Fruit fly (Drosophila melanogaster) whole organism, embryonic: Measurements from ENCODE around the gene CG17959.

Experiments used
- ATbp ChIP-seq: fragments of 200-800 bp; sonication (Bioruptor generic); optimal IDR thresholded peaks from 2 replicates; lab custom pipeline; 2017; ENCODE audit warnings: missing biosample characterization, mild to moderate bottlenecking, missing genetic modification characterization, missing genetic modification reagents
- CG11456 ChIP-seq: fragments of 200-800 bp; sonication (Bioruptor generic); IDR thresholded peaks from 3 replicates; pipeline ENCODE4 v1.3.6; 2022; ENCODE audit warnings: missing biosample characterization, missing genetic modification characterization
- CG11504 ChIP-seq: fragments of 200-800 bp; sonication (Bioruptor generic); optimal IDR thresholded peaks from 3 replicates; lab custom pipeline; 2019; ENCODE audit warnings: missing biosample characterization, mild to moderate bottlenecking, missing genetic modification characterization, moderate library complexity
- CG11695 ChIP-seq: fragments of 200-800 bp; sonication (Bioruptor generic); IDR thresholded peaks from 3 replicates; pipeline ENCODE4 v1.3.6; 2022; ENCODE audit warnings: missing biosample characterization, missing genetic modification characterization
- CG11723 ChIP-seq: fragments of 200-800 bp; sonication (Bioruptor generic); optimal IDR thresholded peaks from 2 replicates; lab custom pipeline; 2017; ENCODE audit warnings: missing biosample characterization, mild to moderate bottlenecking, missing genetic modification characterization
- CG12071 ChIP-seq: fragments of 200-800 bp; sonication (Bioruptor generic); optimal IDR thresholded peaks from 3 replicates; lab custom pipeline; 2018; ENCODE audit warnings: missing biosample characterization, mild to moderate bottlenecking, missing genetic modification characterization
- CG14014 ChIP-seq: fragments of 200-800 bp; sonication (Bioruptor generic); IDR thresholded peaks from 2 replicates; pipeline ENCODE4 v1.3.6; 2022; ENCODE audit warnings: missing biosample characterization, missing genetic modification characterization
- CG15269 ChIP-seq: fragments of 200-800 bp; sonication (Bioruptor generic); optimal IDR thresholded peaks from 2 replicates; lab custom pipeline; 2018; ENCODE audit warnings: missing biosample characterization, mild to moderate bottlenecking, missing genetic modification characterization, moderate library complexity
- CG15514 ChIP-seq: fragments of 200-800 bp; sonication (Bioruptor generic); optimal IDR thresholded peaks from 3 replicates; lab custom pipeline; 2017; ENCODE audit warnings: missing biosample characterization, missing genetic modification characterization, mild to moderate bottlenecking, moderate library complexity, missing genetic modification reagents
- CG16863 ChIP-seq: fragments of 200-800 bp; sonication (Bioruptor generic); optimal IDR thresholded peaks from 3 replicates; lab custom pipeline; 2016; ENCODE audit warnings: missing biosample characterization, missing genetic modification characterization
- CG17186 ChIP-seq: fragments of 200-800 bp; sonication (Bioruptor generic); optimal IDR thresholded peaks from 3 replicates; lab custom pipeline; 2017; ENCODE audit warnings: missing biosample characterization, missing genetic modification reagents, missing genetic modification characterization
- CG17359 ChIP-seq: fragments of 200-800 bp; sonication (Bioruptor generic); optimal IDR thresholded peaks from 3 replicates; lab custom pipeline; 2018; ENCODE audit warnings: missing biosample characterization, mild to moderate bottlenecking, missing genetic modification characterization, moderate library complexity
- CG17361 ChIP-seq: fragments of 200-800 bp; sonication (Bioruptor generic); IDR thresholded peaks from 3 replicates; pipeline ENCODE4 v1.3.6; 2022; ENCODE audit warnings: missing biosample characterization, missing genetic modification characterization
- CG17385 ChIP-seq: fragments of 200-800 bp; sonication (Bioruptor generic); optimal IDR thresholded peaks from 3 replicates; lab custom pipeline; 2018; ENCODE audit warnings: missing biosample characterization, mild to moderate bottlenecking, missing genetic modification characterization
- CG18764 ChIP-seq: fragments of 200-800 bp; sonication (Bioruptor generic); optimal IDR thresholded peaks from 3 replicates; lab custom pipeline; 2016; ENCODE audit warnings: missing biosample characterization, missing genetic modification characterization
- CG31224 ChIP-seq: fragments of 200-800 bp; sonication (Bioruptor generic); IDR thresholded peaks from 2 replicates; pipeline ENCODE4 v1.3.6; 2022; ENCODE audit warnings: missing biosample characterization, missing genetic modification characterization
- CG32767 ChIP-seq: fragments of 200-800 bp; sonication (Bioruptor generic); IDR thresholded peaks from 2 replicates; pipeline ENCODE4 v1.3.6; 2022; ENCODE audit warnings: missing biosample characterization, missing genetic modification characterization
- CG3407 ChIP-seq: fragments of 200-800 bp; sonication (Bioruptor generic); optimal IDR thresholded peaks from 2 replicates; lab custom pipeline; 2018; ENCODE audit warnings: missing biosample characterization, mild to moderate bottlenecking, missing genetic modification characterization
- CG34224 ChIP-seq: fragments of 200-800 bp; sonication (Bioruptor generic); IDR thresholded peaks from 3 replicates; pipeline ENCODE4 v1.3.6; 2022; ENCODE audit warnings: missing biosample characterization, missing genetic modification characterization; ENCODE audit not compliant: partially characterized antibody
- CG4854 ChIP-seq: fragments of 200-800 bp; sonication (Bioruptor generic); optimal IDR thresholded peaks from 2 replicates; lab custom pipeline; 2016; ENCODE audit warnings: missing biosample characterization, missing genetic modification characterization, inconsistent platforms
- CG5953 ChIP-seq: fragments of 200-800 bp; sonication (Bioruptor generic); IDR thresholded peaks from 2 replicates; pipeline ENCODE4 v1.3.6; 2022; ENCODE audit warnings: missing biosample characterization, missing genetic modification characterization
- CG6272 ChIP-seq: fragments of 200-800 bp; sonication (Bioruptor generic); IDR thresholded peaks from 2 replicates; pipeline ENCODE4 v1.3.6; 2022; ENCODE audit warnings: missing biosample characterization, missing genetic modification characterization
- Chrac-16 ChIP-seq: fragments of 200-800 bp; sonication (Bioruptor generic); optimal IDR thresholded peaks from 3 replicates; lab custom pipeline; 2016; ENCODE audit warnings: missing biosample characterization, missing genetic modification characterization
- CoRest ChIP-seq: fragments of 200-800 bp; sonication (Bioruptor generic); optimal IDR thresholded peaks from 3 replicates; lab custom pipeline; 2018; ENCODE audit warnings: missing biosample characterization, mild to moderate bottlenecking, missing genetic modification characterization, moderate library complexity
- Dad ChIP-seq: fragments of 200-800 bp; sonication (Bioruptor generic); optimal IDR thresholded peaks from 3 replicates; lab custom pipeline; 2016; ENCODE audit warnings: missing biosample characterization, missing genetic modification characterization
- Dip3 ChIP-seq: fragments of 200-800 bp; sonication (Bioruptor generic); optimal IDR thresholded peaks from 3 replicates; lab custom pipeline; 2016; ENCODE audit warnings: missing biosample characterization, missing genetic modification characterization
- Hey ChIP-seq: fragments of 200-800 bp; sonication (Bioruptor generic); optimal IDR thresholded peaks from 3 replicates; lab custom pipeline; 2018; ENCODE audit warnings: missing biosample characterization, mild to moderate bottlenecking, missing genetic modification characterization
- MBD-R2 ChIP-seq: fragments of 200-800 bp; sonication (Bioruptor generic); IDR thresholded peaks from 2 replicates; pipeline ENCODE4 v1.3.6; 2022; ENCODE audit warnings: missing biosample characterization, missing genetic modification characterization
- Mad ChIP-seq: fragments of 200-800 bp; sonication (Bioruptor generic); optimal IDR thresholded peaks from 2 replicates; lab custom pipeline; 2016; ENCODE audit warnings: missing biosample characterization, missing genetic modification characterization
- Med ChIP-seq: fragments of 200-800 bp; sonication (Bioruptor generic); peaks from one replicate; lab custom pipeline; 2016; ENCODE audit warnings: missing biosample characterization, missing genetic modification characterization, mild to moderate bottlenecking, inconsistent platforms, moderate library complexity
- Oli ChIP-seq: fragments of 200-800 bp; sonication (Bioruptor generic); optimal IDR thresholded peaks from 2 replicates; lab custom pipeline; 2018; ENCODE audit warnings: missing biosample characterization, mild to moderate bottlenecking, missing genetic modification characterization, moderate library complexity
- Six4 ChIP-seq: fragments of 200-800 bp; sonication (Bioruptor generic); optimal IDR thresholded peaks from 2 replicates; lab custom pipeline; 2016; ENCODE audit warnings: missing biosample characterization, missing genetic modification characterization
- Taf1 ChIP-seq: fragments of 200-800 bp; sonication (Bioruptor generic); IDR thresholded peaks from 2 replicates; pipeline ENCODE4 v1.3.6; 2022; ENCODE audit warnings: missing biosample characterization, missing genetic modification characterization
- bigmax ChIP-seq: fragments of 200-800 bp; sonication (Bioruptor generic); optimal IDR thresholded peaks from 2 replicates; lab custom pipeline; 2018; ENCODE audit warnings: missing biosample characterization, mild to moderate bottlenecking, missing genetic modification characterization
- chif ChIP-seq, 2 experiments: fragments of 200-800 bp; sonication (Bioruptor generic); optimal IDR thresholded peaks; 3 replicates each; lab custom pipeline; 2016; ENCODE audit warnings: missing biosample characterization in 2 of 2, missing genetic modification characterization in 2 of 2
- dmrt99B ChIP-seq: fragments of 200-800 bp; sonication (Bioruptor generic); optimal IDR thresholded peaks from 2 replicates; lab custom pipeline; 2018; ENCODE audit warnings: missing biosample characterization, mild to moderate bottlenecking, missing genetic modification characterization, moderate library complexity
- ems ChIP-seq: fragments of 200-800 bp; sonication (Bioruptor generic); optimal IDR thresholded peaks from 3 replicates; lab custom pipeline; 2016; ENCODE audit warnings: missing biosample characterization, missing genetic modification characterization
- ewg ChIP-seq: fragments of 200-800 bp; sonication (Bioruptor generic); optimal IDR thresholded peaks from 3 replicates; lab custom pipeline; 2017; ENCODE audit warnings: mild to moderate bottlenecking, missing biosample characterization, missing genetic modification reagents, missing genetic modification characterization
- ftz-f1 ChIP-seq: fragments of 200-800 bp; sonication (Bioruptor generic); optimal IDR thresholded peaks from 2 replicates; lab custom pipeline; 2016; ENCODE audit warnings: missing biosample characterization, missing genetic modification characterization
- ham ChIP-seq: fragments of 200-800 bp; sonication (Bioruptor generic); IDR thresholded peaks from 2 replicates; pipeline ENCODE4 v1.3.6; 2022; ENCODE audit warnings: missing biosample characterization, missing genetic modification characterization
- hbn ChIP-seq: fragments of 200-800 bp; sonication (Bioruptor generic); IDR thresholded peaks from 2 replicates; pipeline ENCODE4 v1.3.6; 2022; ENCODE audit warnings: missing biosample characterization, missing genetic modification characterization; ENCODE audit not compliant: partially characterized antibody
- her ChIP-seq: fragments of 200-800 bp; sonication (Bioruptor generic); optimal IDR thresholded peaks from 2 replicates; lab custom pipeline; 2016; ENCODE audit warnings: missing biosample characterization, missing genetic modification characterization
- luna ChIP-seq: fragments of 200-800 bp; sonication (Bioruptor generic); optimal IDR thresholded peaks from 2 replicates; lab custom pipeline; 2016; ENCODE audit warnings: missing biosample characterization, missing genetic modification characterization
- maf-S ChIP-seq: fragments of 200-800 bp; sonication (Bioruptor generic); optimal IDR thresholded peaks from 2 replicates; lab custom pipeline; 2016; ENCODE audit warnings: missing biosample characterization, missing genetic modification characterization
- nom ChIP-seq: fragments of 200-800 bp; sonication (Bioruptor generic); optimal IDR thresholded peaks from 2 replicates; lab custom pipeline; 2017; ENCODE audit warnings: missing biosample characterization, missing genetic modification characterization, mild to moderate bottlenecking, moderate library complexity, missing genetic modification reagents
- otp ChIP-seq: fragments of 200-800 bp; sonication (Bioruptor generic); IDR thresholded peaks from 3 replicates; pipeline ENCODE4, ENCODE4 v1.3.6; 2022; ENCODE audit warnings: missing biosample characterization, missing genetic modification characterization
- psq ChIP-seq: fragments of 200-800 bp; sonication (Bioruptor generic); optimal IDR thresholded peaks from 2 replicates; lab custom pipeline; 2017; ENCODE audit warnings: missing biosample characterization, missing genetic modification characterization
- ranshi ChIP-seq: fragments of 200-800 bp; sonication (Bioruptor generic); IDR thresholded peaks from 2 replicates; pipeline ENCODE4 v1.3.6; 2022; ENCODE audit warnings: missing biosample characterization, missing genetic modification characterization
- row ChIP-seq: fragments of 200-800 bp; sonication (Bioruptor generic); IDR thresholded peaks from 3 replicates; pipeline ENCODE4 v1.3.6; 2022; ENCODE audit warnings: missing biosample characterization, missing genetic modification characterization
- tap ChIP-seq: fragments of 200-800 bp; optimal IDR thresholded peaks from 3 replicates; lab custom pipeline; 2019; ENCODE audit warnings: missing biosample characterization, mild to moderate bottlenecking, missing genetic modification characterization, moderate library complexity
- tna ChIP-seq: fragments of 200-800 bp; sonication (Bioruptor generic); IDR thresholded peaks from 2 replicates; pipeline ENCODE4 v1.3.6; 2022; ENCODE audit warnings: missing biosample characterization, missing genetic modification characterization; ENCODE audit not compliant: partially characterized antibody

Gene CG17959

dm6 chrX:2993098-2993773 is 46.3 kb downstream of the CG17959 start (continued):
- TF ChIP-seq tap (tag; lab: Kevin White, UChicago) (no peak), Oli (tag; lab: Kevin White, UChicago) (peak; percentile 48), ewg (GFP tag; lab: Kevin White, UChicago) (no peak), Taf1 (GFP tag; lab: Robert Waterston, UW) (no peak), CoRest (tag; lab: Kevin White, UChicago) (peak; percentile 61), ftz-f1 (no peak), CG4854 (GFP tag; lab: Kevin White, UChicago) (no peak), tna (GFP tag; lab: Robert Waterston, UW) (no peak), CG5953 (GFP tag; lab: Robert Waterston, UW) (no peak), Dip3 (GFP tag; lab: Kevin White, UChicago) (no peak), maf-S (GFP tag; lab: Kevin White, UChicago) (no peak), otp (GFP tag; lab: Robert Waterston, UW) (no peak), CG11695 (GFP tag; lab: Robert Waterston, UW) (no peak; the same call in 2 of the 3 replicates), row (GFP tag; lab: Robert Waterston, UW) (peak; percentile 40; the same call in 1 of the 3 replicates), CG11723 (no peak), her (GFP tag; lab: Kevin White, UChicago) (no peak), ems (GFP tag; lab: Kevin White, UChicago) (no peak), Chrac-16 (GFP tag; lab: Kevin White, UChicago) (no peak), CG12071 (no peak), CG16863 (GFP tag; lab: Kevin White, UChicago) (no peak), Mad (GFP tag; lab: Kevin White, UChicago) (no peak), Six4 (no peak), ATbp (GFP tag; lab: Kevin White, UChicago) (no peak), CG18764 (GFP tag; lab: Kevin White, UChicago) (no peak), hbn (GFP tag; lab: Robert Waterston, UW) (no peak), CG6272 (GFP tag; lab: Robert Waterston, UW) (no peak), Med (peak; percentile 72), CG15269 (tag; lab: Kevin White, UChicago) (peak; percentile 8), CG3407 (no peak), bigmax (GFP tag; lab: Kevin White, UChicago) (no peak), CG32767 (GFP tag; lab: Robert Waterston, UW) (no peak), psq (GFP tag; lab: Kevin White, UChicago) (no peak), CG34224 (GFP tag; lab: Robert Waterston, UW) (no peak), dmrt99B (tag; lab: Kevin White, UChicago) (peak; percentile 55), CG17385 (peak; percentile 4), chif (GFP tag; optimal IDR thresholded peaks at IDR 0.05; lab: Kevin White, UChicago) (no peak), CG17361 (GFP tag; lab: Robert Waterston, UW) (peak; percentile 49; the same call in 1 of the 3 replicates), CG14014 (GFP tag; lab: Robert Waterston, UW) (no peak), CG31224 (no peak), CG17186 (no peak), ham (GFP tag; lab: Robert Waterston, UW) (no peak), CG11504 (tag; lab: Kevin White, UChicago) (peak; percentile 55), Dad (GFP tag; lab: Kevin White, UChicago) (no peak), CG15514 (GFP tag; lab: Kevin White, UChicago) (no peak), nom (GFP tag; lab: Kevin White, UChicago) (no peak), MBD-R2 (no peak), Hey (tag; lab: Kevin White, UChicago) (no peak), CG17359 (tag; lab: Kevin White, UChicago) (peak; percentile 3), luna (no peak), ranshi (GFP tag; lab: Robert Waterston, UW) (no peak), CG11456 (GFP tag; lab: Robert Waterston, UW) (no peak)
